Fruit fly (Drosophila melanogaster): ENCODE data around the gene CG12520.

DNA sequence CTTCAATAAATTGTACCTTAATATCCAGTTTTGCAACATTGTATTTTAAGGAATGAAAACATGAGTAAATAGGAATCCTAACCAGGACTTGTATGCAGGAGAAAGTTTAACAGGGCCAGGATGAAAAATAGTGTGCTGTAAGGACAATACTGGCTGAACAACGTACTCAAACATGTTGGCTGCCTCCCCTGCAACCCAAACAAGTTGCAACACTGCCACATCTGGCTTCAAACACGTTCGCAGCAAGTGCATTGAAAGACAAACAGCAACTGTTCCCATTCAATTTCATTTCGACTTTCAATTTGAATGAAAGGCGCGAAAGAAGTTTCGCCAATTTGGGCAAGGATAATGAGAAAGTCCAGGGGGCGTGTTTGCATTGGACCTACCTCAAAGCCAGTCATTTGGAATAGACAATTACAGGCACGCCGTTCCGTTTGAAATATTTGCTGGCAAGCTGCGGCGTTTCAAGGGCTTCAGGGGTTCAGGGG, 34.5 kb downstream of the CG12520 start:
- TF ChIP-seq kay (GFP tag; ENCODE audit: borderline replicate concordance) (no peak), CG5204 (GFP tag; optimal IDR thresholded peaks at IDR 0.05) (no peak), cnc (optimal IDR thresholded peaks at IDR 0.05) (no peak), Crg-1 (GFP tag; optimal IDR thresholded peaks at IDR 0.05) (no peak), CG1620 (GFP tag; optimal IDR thresholded peaks at IDR 0.05) (no peak), toe (GFP tag; optimal IDR thresholded peaks at IDR 0.05) (no peak), cic (GFP tag; optimal IDR thresholded peaks at IDR 0.05) (no peak), CG14711 (tag; optimal IDR thresholded peaks at IDR 0.05) (no peak), Clk (GFP tag; optimal IDR thresholded peaks at IDR 0.05) (no peak), ovo (GFP tag; optimal IDR thresholded peaks at IDR 0.05) (no peak), CG12768 (GFP tag; optimal IDR thresholded peaks at IDR 0.05) (no peak), CG7045 (GFP tag; optimal IDR thresholded peaks at IDR 0.05) (no peak)
